Worm (Caenorhabditis elegans) whole organism, early embryonic: ENCODE data around the gene B0361.9.

Source experiments
- B0310.2 ChIP-seq: sonication (generic microtip); optimal IDR thresholded peaks from 2 replicates; lab custom pipeline; 2016; ENCODE audit warnings: mild to moderate bottlenecking, missing genetic modification characterization, missing compliant biosample characterization
- F13C5.2 ChIP-seq: sonication (generic microtip); optimal IDR thresholded peaks from 2 replicates; lab custom pipeline; 2017; ENCODE audit warnings: mild to moderate bottlenecking, missing genetic modification characterization, inconsistent platforms, missing compliant biosample characterization
- aly-1 ChIP-seq: sonication (generic microtip); optimal IDR thresholded peaks from 2 replicates; lab custom pipeline; 2016; ENCODE audit warnings: missing genetic modification characterization, missing compliant biosample characterization
- ama-1 ChIP-seq: fragments of 150-350 bp; optimal IDR thresholded peaks from 2 replicates; lab custom pipeline; 2014
- ceh-13 ChIP-seq: fragments of 200-800 bp; sonication (Bioruptor generic); optimal IDR thresholded peaks from 2 replicates; lab custom pipeline; 2018; ENCODE audit warnings: mild to moderate bottlenecking, missing genetic modification characterization, missing compliant biosample characterization
- ceh-36 ChIP-seq: sonication (generic microtip); optimal IDR thresholded peaks from 2 replicates; lab custom pipeline; 2016; ENCODE audit warnings: missing genetic modification characterization, inconsistent platforms, missing compliant biosample characterization
- flt-1 ChIP-seq: fragments of 200-800 bp; sonication (Bioruptor generic); IDR thresholded peaks from 2 replicates; pipeline ENCODE4 v1.3.6; 2022; ENCODE audit warnings: missing genetic modification characterization, missing compliant biosample characterization
- hmg-4 ChIP-seq: fragments of 200-800 bp; sonication (Bioruptor generic); optimal IDR thresholded peaks from 2 replicates; lab custom pipeline; 2018; ENCODE audit warnings: mild to moderate bottlenecking, missing genetic modification characterization, missing compliant biosample characterization
- hnd-1 ChIP-seq: sonication (generic microtip); optimal IDR thresholded peaks from 2 replicates; lab custom pipeline; 2016; ENCODE audit warnings: missing genetic modification characterization, missing compliant biosample characterization
- pes-1 ChIP-seq: fragments of 200-800 bp; sonication (Bioruptor generic); IDR thresholded peaks from 2 replicates; pipeline ENCODE4 v1.3.6; 2022; ENCODE audit warnings: missing genetic modification reagents, missing genetic modification characterization, missing compliant biosample characterization
- tbx-11 ChIP-seq: fragments of 200-800 bp; sonication (Bioruptor generic); IDR thresholded peaks from 2 replicates; pipeline ENCODE4 v1.3.6; 2022; ENCODE audit warnings: missing genetic modification characterization, missing compliant biosample characterization
- tra-4 ChIP-seq: sonication (generic microtip); optimal IDR thresholded peaks from 2 replicates; lab custom pipeline; 2017; ENCODE audit warnings: missing genetic modification characterization, missing compliant biosample characterization

DNA sequence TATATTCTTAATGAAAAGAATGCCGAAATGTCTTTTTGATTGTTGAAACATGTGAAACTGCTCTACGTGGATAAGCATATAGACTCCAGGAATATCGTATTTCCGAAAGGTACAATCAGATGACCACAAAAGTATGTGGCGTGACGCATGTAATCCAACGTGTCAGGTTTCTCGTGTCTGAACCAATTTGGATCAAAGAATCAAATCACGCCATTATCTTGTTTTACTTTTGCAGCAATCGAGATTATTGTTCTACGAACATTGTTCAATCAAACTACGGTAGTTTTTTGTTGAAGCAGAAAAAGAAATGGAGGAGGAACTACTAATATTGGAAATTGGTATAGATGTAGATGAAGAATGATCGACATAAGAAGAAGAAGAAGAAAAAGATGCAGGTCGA, 25.7 kb downstream of the B0361.9 start:
- TF ChIP-seq hnd-1 (no peak), flt-1 (GFP tag; lab: Robert Waterston, UW) (no peak), ama-1 (no peak), B0310.2 (tag; lab: Kevin White, UChicago) (no peak), pes-1 (GFP tag; lab: Robert Waterston, UW) (no peak), aly-1 (tag; lab: Kevin White, UChicago) (no peak), tra-4 (no peak), ceh-36 (tag; lab: Kevin White, UChicago) (no peak), tbx-11 (GFP tag; lab: Robert Waterston, UW) (no peak), F13C5.2 (tag; lab: Kevin White, UChicago) (no peak), ceh-13 (GFP tag; lab: Kevin White, UChicago) (no peak), hmg-4 (GFP tag; lab: Kevin White, UChicago) (no peak)
